Fruit fly (Drosophila melanogaster) whole organism, wandering third instar larva: ENCODE data around the gene Megf8.

Experiments
- Abd-B ChIP-seq: fragments of >200 bp; optimal IDR thresholded peaks from 2 replicates; lab custom pipeline; 2017; ENCODE audit warnings: missing biosample characterization, missing genetic modification characterization
- CG32264 ChIP-seq: fragments of 200-800 bp; sonication (Bioruptor generic); optimal IDR thresholded peaks from 2 replicates; lab custom pipeline; 2016; ENCODE audit warnings: missing biosample characterization, missing genetic modification characterization
- CG9705 ChIP-seq: fragments of 200-800 bp; sonication (Bioruptor generic); optimal IDR thresholded peaks from 2 replicates; lab custom pipeline; 2018; ENCODE audit warnings: missing biosample characterization, mild to moderate bottlenecking, missing genetic modification characterization
- CrebA ChIP-seq: fragments of 200-800 bp; sonication (Bioruptor generic); optimal IDR thresholded peaks from 2 replicates; lab custom pipeline; 2016; ENCODE audit warnings: missing biosample characterization, mild to moderate bottlenecking, missing genetic modification characterization, borderline replicate concordance
- Dfd ChIP-seq: fragments of >200 bp; optimal IDR thresholded peaks from 2 replicates; lab custom pipeline; 2017; ENCODE audit warnings: missing biosample characterization, missing genetic modification characterization
- Dif ChIP-seq: fragments of 200-275, 200-300 bp; sonication (Bioruptor generic); optimal IDR thresholded peaks from 2 replicates; lab custom pipeline; 2018; ENCODE audit warnings: missing biosample characterization, missing genetic modification characterization; ENCODE audit not compliant: partially characterized antibody
- GATAd ChIP-seq: sonication (Bioruptor generic); optimal IDR thresholded peaks from 2 replicates; lab custom pipeline; 2016; ENCODE audit warnings: missing biosample characterization, missing genetic modification characterization
- HLH106 ChIP-seq: fragments of 200-800 bp; optimal IDR thresholded peaks from 3 replicates; lab custom pipeline; 2019; ENCODE audit warnings: missing biosample characterization, mild to moderate bottlenecking, missing genetic modification characterization, moderate library complexity
- Hnf4 ChIP-seq: fragments of 200-800 bp; sonication (Bioruptor generic); optimal IDR thresholded peaks from 2 replicates; lab custom pipeline; 2016; ENCODE audit warnings: missing biosample characterization, mild to moderate bottlenecking, missing genetic modification characterization
- Hr78 ChIP-seq: fragments of >200 bp; optimal IDR thresholded peaks from 2 replicates; lab custom pipeline; 2017; ENCODE audit warnings: missing biosample characterization, missing genetic modification characterization
- Hr83 ChIP-seq: fragments of 200-300 bp; sonication (Bioruptor generic); optimal IDR thresholded peaks from 2 replicates; lab custom pipeline; 2016; ENCODE audit warnings: missing biosample characterization, mild to moderate bottlenecking, missing genetic modification characterization, moderate library complexity; ENCODE audit not compliant: poor library complexity, severe bottlenecking
- Jra ChIP-seq: sonication (Bioruptor generic); optimal IDR thresholded peaks from 2 replicates; lab custom pipeline; 2016; ENCODE audit warnings: missing biosample characterization, missing genetic modification characterization
- Mio ChIP-seq: sonication (Bioruptor generic); optimal IDR thresholded peaks from 2 replicates; lab custom pipeline; 2016; ENCODE audit warnings: missing biosample characterization, missing genetic modification characterization
- Myc ChIP-seq: fragments of >200 bp; optimal IDR thresholded peaks from 2 replicates; lab custom pipeline; 2017
- N ChIP-seq: fragments of >200 bp; optimal IDR thresholded peaks from 2 replicates; lab custom pipeline; 2018; ENCODE audit warnings: missing biosample characterization, missing external identifiers, missing genetic modification characterization
- OdsH ChIP-seq: fragments of 200-800 bp; sonication (Bioruptor generic); optimal IDR thresholded peaks from 2 replicates; lab custom pipeline; 2016; ENCODE audit warnings: missing biosample characterization, mild to moderate bottlenecking, missing genetic modification characterization
- Rel ChIP-seq, 2 experiments: fragments of 200-800 bp; sonication (Bioruptor generic) in 1 of 2; optimal IDR thresholded peaks; 2 replicates in 1 of 2; 3 replicates in 1 of 2; lab custom pipeline; 2016 to 2019; ENCODE audit warnings: mild to moderate bottlenecking in 2 of 2, missing biosample characterization in 2 of 2, missing genetic modification characterization in 2 of 2, moderate library complexity in 1 of 2
- Sp1 ChIP-seq: fragments of 200-800 bp; sonication (Bioruptor generic); optimal IDR thresholded peaks from 3 replicates; lab custom pipeline; 2019; ENCODE audit warnings: missing biosample characterization, mild to moderate bottlenecking, missing genetic modification characterization, moderate library complexity
- Vsx2 ChIP-seq: fragments of 200-300, 225-300 bp; sonication (Bioruptor generic); optimal IDR thresholded peaks from 2 replicates; lab custom pipeline; 2018; ENCODE audit warnings: missing biosample characterization, missing genetic modification characterization; ENCODE audit not compliant: partially characterized antibody
- br ChIP-seq: fragments of 200-800 bp; sonication (Bioruptor generic); optimal IDR thresholded peaks from 2 replicates; lab custom pipeline; 2016; ENCODE audit warnings: missing biosample characterization, missing genetic modification characterization
- brk ChIP-seq: fragments of 200-800 bp; sonication (Bioruptor generic); optimal IDR thresholded peaks from 2 replicates; lab custom pipeline; 2016; ENCODE audit warnings: missing biosample characterization, mild to moderate bottlenecking, missing genetic modification characterization
- dl ChIP-seq, 2 experiments: fragments of 175-275, 200-275 bp in 1 of 2; fragments of 200-275 bp in 1 of 2; sonication (Bioruptor generic); optimal IDR thresholded peaks; lab custom pipeline; 2018; ENCODE audit warnings: mild to moderate bottlenecking in 2 of 2, missing biosample characterization in 2 of 2, missing genetic modification characterization in 2 of 2, moderate library complexity in 2 of 2; ENCODE audit not compliant: partially characterized antibody in 2 of 2, insufficient read depth in 1 of 2
- dmrt93B ChIP-seq: fragments of 200-800 bp; sonication (Bioruptor generic); optimal IDR thresholded peaks from 2 replicates; lab custom pipeline; 2018; ENCODE audit warnings: missing biosample characterization, mild to moderate bottlenecking, missing genetic modification characterization
- dsf ChIP-seq: sonication (Bioruptor generic); optimal IDR thresholded peaks from 2 replicates; lab custom pipeline; 2016; ENCODE audit warnings: missing biosample characterization, missing genetic modification characterization, borderline replicate concordance
- ey ChIP-seq: fragments of 200-800 bp; sonication (Bioruptor generic); optimal IDR thresholded peaks from 2 replicates; lab custom pipeline; 2016; ENCODE audit warnings: missing biosample characterization, missing genetic modification characterization
- foxo ChIP-seq, 2 experiments: fragments of 200-800 bp; sonication (Bioruptor generic); optimal IDR thresholded peaks; 2 replicates in 1 of 2; 3 replicates in 1 of 2; lab custom pipeline; 2016 to 2017; ENCODE audit warnings: missing biosample characterization in 2 of 2, missing genetic modification characterization in 2 of 2
- fru ChIP-seq: fragments of 200-800 bp; sonication (Bioruptor generic); optimal IDR thresholded peaks from 3 replicates; lab custom pipeline; 2016; ENCODE audit warnings: missing biosample characterization, mild to moderate bottlenecking, missing genetic modification characterization
- h ChIP-seq: fragments of 200-800 bp; sonication (Bioruptor generic); optimal IDR thresholded peaks from 3 replicates; lab custom pipeline; 2016; ENCODE audit warnings: missing biosample characterization, mild to moderate bottlenecking, missing genetic modification characterization
- jim ChIP-seq: fragments of 175-275, 200-325 bp; sonication (Bioruptor generic); optimal IDR thresholded peaks from 2 replicates; lab custom pipeline; 2016; ENCODE audit warnings: missing biosample characterization, mild to moderate bottlenecking, missing genetic modification characterization
- lola ChIP-seq: fragments of >200 bp; optimal IDR thresholded peaks from 2 replicates; lab custom pipeline; 2017; ENCODE audit warnings: missing biosample characterization, missing genetic modification characterization
- pan ChIP-seq: fragments of >200 bp; optimal IDR thresholded peaks from 2 replicates; lab custom pipeline; 2017
- psq ChIP-seq: fragments of 200-800 bp; sonication (Bioruptor generic); optimal IDR thresholded peaks from 3 replicates; lab custom pipeline; 2017; ENCODE audit warnings: missing biosample characterization, mild to moderate bottlenecking, missing genetic modification characterization, moderate library complexity
- rgr ChIP-seq: fragments of 200-800 bp; sonication (Bioruptor generic); optimal IDR thresholded peaks from 3 replicates; lab custom pipeline; 2016; ENCODE audit warnings: missing biosample characterization, mild to moderate bottlenecking, missing genetic modification characterization
- sage ChIP-seq: fragments of 200-800 bp; sonication (Bioruptor generic); optimal IDR thresholded peaks from 2 replicates; lab custom pipeline; 2016; ENCODE audit warnings: missing biosample characterization, mild to moderate bottlenecking, missing genetic modification characterization
- sv ChIP-seq: fragments of 200-800 bp; sonication (Bioruptor generic); optimal IDR thresholded peaks from 3 replicates; lab custom pipeline; 2016; ENCODE audit warnings: missing biosample characterization, missing genetic modification characterization
- tai ChIP-seq: sonication (Bioruptor generic); optimal IDR thresholded peaks from 2 replicates; lab custom pipeline; 2016; ENCODE audit warnings: missing biosample characterization, missing genetic modification characterization
- usp ChIP-seq: fragments of >200 bp; optimal IDR thresholded peaks from 2 replicates; lab custom pipeline; 2017; ENCODE audit warnings: missing biosample characterization, missing genetic modification characterization
- woc ChIP-seq: sonication (Bioruptor generic); optimal IDR thresholded peaks from 2 replicates; lab custom pipeline; 2016; ENCODE audit warnings: missing biosample characterization, mild to moderate bottlenecking, missing genetic modification characterization

The Megf8 gene

dm6 chr2L:8099050-8099449, 55.8 kb downstream of the Megf8 start:
- TF ChIP-seq dl (GFP tag; optimal IDR thresholded peaks at IDR 0.05; lab: Kevin White, UChicago; ENCODE audit: insufficient read depth in 1 of 2, partially characterized antibody in 2 of 2) (no peak), Sp1 (GFP tag; lab: Kevin White, UChicago) (no peak), CG9705 (GFP tag; lab: Kevin White, UChicago) (no peak), Myc (lab: Kevin White, UChicago) (no peak), pan (lab: Kevin White, UChicago) (no peak), Rel (GFP tag; optimal IDR thresholded peaks at IDR 0.05; lab: Kevin White, UChicago) (no peak), Rel (tag; optimal IDR thresholded peaks at IDR 0.05; lab: Kevin White, UChicago) (no peak), sage (GFP tag; lab: Kevin White, UChicago) (no peak), ey (GFP tag; lab: Kevin White, UChicago) (no peak), Hr78 (GFP tag; lab: Kevin White, UChicago) (no peak), lola (no peak), Vsx2 (GFP tag; lab: Kevin White, UChicago) (no peak)

- no peak for TF ChIP-seq Vsx2 (GFP tag; lab: Kevin White, UChicago)
- TF ChIP-seq Dfd (GFP tag; lab: Kevin White, UChicago) = no peak
- no peak for TF ChIP-seq Mio (GFP tag; lab: Kevin White, UChicago)
- TF ChIP-seq Rel (GFP tag; optimal IDR thresholded peaks at IDR 0.05; lab: Kevin White, UChicago) = no peak
- TF ChIP-seq Rel (tag; optimal IDR thresholded peaks at IDR 0.05; lab: Kevin White, UChicago) = peak; percentile 66
- peak; percentile 9 for TF ChIP-seq fru (GFP tag; lab: Kevin White, UChicago)
Observed at dm6 chr2L:8099615-8100375, 56.5 kb downstream of the Megf8 start.

- no peak for TF ChIP-seq tai (GFP tag; lab: Kevin White, UChicago)
- TF ChIP-seq sage (GFP tag; lab: Kevin White, UChicago) = peak; percentile 27
- no peak for TF ChIP-seq Abd-B (GFP tag; lab: Kevin White, UChicago)
- TF ChIP-seq pan (lab: Kevin White, UChicago) = no peak
- no peak for TF ChIP-seq Dif (GFP tag; lab: Kevin White, UChicago)
- TF ChIP-seq dmrt93B (GFP tag; lab: Kevin White, UChicago) = peak; percentile 14
- no peak for TF ChIP-seq Myc (lab: Kevin White, UChicago)
- TF ChIP-seq Sp1 (GFP tag; lab: Kevin White, UChicago) = peak; percentile 35
- TF ChIP-seq foxo (GFP tag; optimal IDR thresholded peaks at IDR 0.05; lab: Kevin White, UChicago) = peak in 1 of 2 experiments; percentile 2
- peak; percentile 28 for TF ChIP-seq fru (GFP tag; lab: Kevin White, UChicago)
- no peak for TF ChIP-seq psq (GFP tag; lab: Kevin White, UChicago)
- no peak for TF ChIP-seq GATAd (GFP tag; lab: Kevin White, UChicago)
- peak; percentile 21 for TF ChIP-seq Hnf4 (GFP tag; lab: Kevin White, UChicago)
- TF ChIP-seq woc = no peak
- peak; percentile 33 for TF ChIP-seq Jra (GFP tag; lab: Kevin White, UChicago)
- no peak for TF ChIP-seq N
- no peak for TF ChIP-seq jim
- TF ChIP-seq usp (GFP tag; lab: Kevin White, UChicago) = no peak
- no peak for TF ChIP-seq lola
- no peak for TF ChIP-seq Rel (GFP tag; optimal IDR thresholded peaks at IDR 0.05; lab: Kevin White, UChicago)
- TF ChIP-seq Rel (tag; optimal IDR thresholded peaks at IDR 0.05; lab: Kevin White, UChicago) = peak; percentile 47
- no peak for TF ChIP-seq CrebA (GFP tag; lab: Kevin White, UChicago)
- no peak for TF ChIP-seq Dfd (GFP tag; lab: Kevin White, UChicago)
- TF ChIP-seq h (GFP tag; lab: Kevin White, UChicago) = peak; percentile 69
- peak; percentile 19 for TF ChIP-seq OdsH (GFP tag; lab: Kevin White, UChicago)
- no peak for TF ChIP-seq ey (GFP tag; lab: Kevin White, UChicago)
- no peak for TF ChIP-seq CG9705 (GFP tag; lab: Kevin White, UChicago)
- no peak for TF ChIP-seq dsf (GFP tag; lab: Kevin White, UChicago)
- TF ChIP-seq HLH106 (tag; lab: Kevin White, UChicago) = peak; percentile 56
- TF ChIP-seq br (GFP tag; lab: Kevin White, UChicago) = peak; percentile 27
- TF ChIP-seq brk (GFP tag; lab: Kevin White, UChicago) = peak; percentile 28
- no peak for TF ChIP-seq rgr (GFP tag; lab: Kevin White, UChicago)
- TF ChIP-seq CG32264 = no peak
- no peak for TF ChIP-seq Mio (GFP tag; lab: Kevin White, UChicago)
- no peak for TF ChIP-seq dl (GFP tag; optimal IDR thresholded peaks at IDR 0.05; lab: Kevin White, UChicago; ENCODE audit: insufficient read depth in 1 of 2, partially characterized antibody in 2 of 2)
- TF ChIP-seq Hr83 (GFP tag; lab: Kevin White, UChicago) = no peak
- TF ChIP-seq sv (GFP tag; lab: Kevin White, UChicago) = no peak
- TF ChIP-seq Hr78 (GFP tag; lab: Kevin White, UChicago) = no peak
- TF ChIP-seq Vsx2 (GFP tag; lab: Kevin White, UChicago) = no peak
- TF ChIP-seq, all 38 proteins: peak for 13
Observed at dm6 chr2L:8100489-8101352, 57.5 kb downstream of the Megf8 start.
